Fruit fly (Drosophila melanogaster): ENCODE data around the gene CG5866.
A peak's percentile ranks its signal among the peaks of the same experiment; 100 is the strongest.

The CG5866 gene

dm6 chr3R:17386168-17386819 lies 29.2 kb upstream of the CG5866 start (continued):
- TF ChIP-seq H2.0 (GFP tag; IDR thresholded peaks at IDR 0.05), result peak; percentile 80
- peak; percentile 37 for TF ChIP-seq CG8089 (GFP tag; optimal IDR thresholded peaks at IDR 0.05)
- TF ChIP-seq bab2 (GFP tag; optimal IDR thresholded peaks at IDR 0.05), result peak; percentile 46
- no peak for TF ChIP-seq gsb (GFP tag; IDR thresholded peaks at IDR 0.05)
- peak; percentile 65 for TF ChIP-seq bcd (GFP tag; optimal IDR thresholded peaks at IDR 0.05)
- peak; percentile 30 for TF ChIP-seq Hmr (GFP tag; optimal IDR thresholded peaks at IDR 0.05)
- peak; percentile 85 for TF ChIP-seq CG11504 (tag; optimal IDR thresholded peaks at IDR 0.05)
- peak; percentile 2 for TF ChIP-seq CG4617 (GFP tag; optimal IDR thresholded peaks at IDR 0.05; ENCODE audit: borderline replicate concordance)
- no peak for TF ChIP-seq Dfd (GFP tag; optimal IDR thresholded peaks at IDR 0.05)
- TF ChIP-seq unc-4 (GFP tag; IDR thresholded peaks at IDR 0.05; ENCODE audit: partially characterized antibody), result no peak

dm6 chr3R:17391313-17391845 lies 24.2 kb upstream of the CG5866 start, which contains the start of the genes Brf and sds22:
Gene Brf, minus strand, starts transcription at chr3R:17391337.
Gene sds22, plus strand, starts transcription at chr3R:17391594.
- TF ChIP-seq CG17802 (tag; optimal IDR thresholded peaks at IDR 0.05), result peak; percentile 81
- peak; percentile 98 for TF ChIP-seq Max (GFP tag; optimal IDR thresholded peaks at IDR 0.05)
- TF ChIP-seq CG13894 (tag; optimal IDR thresholded peaks at IDR 0.05), result peak; percentile 95
- no peak for TF ChIP-seq Lim3 (GFP tag; IDR thresholded peaks at IDR 0.05)
- TF ChIP-seq YL-1 (GFP tag; optimal IDR thresholded peaks at IDR 0.05), result peak; percentile 80
- peak; percentile 90 for TF ChIP-seq Neu2 (GFP tag; optimal IDR thresholded peaks at IDR 0.05; ENCODE audit: borderline replicate concordance)
- TF ChIP-seq CG8388 (GFP tag; optimal IDR thresholded peaks at IDR 0.05), result peak; percentile 93
- peak; percentile 100 for TF ChIP-seq CG10267 (tag; optimal IDR thresholded peaks at IDR 0.05)
- TF ChIP-seq Aef1 (GFP tag; IDR thresholded peaks at IDR 0.05), result peak; percentile 94
- TF ChIP-seq sna (GFP tag; IDR thresholded peaks at IDR 0.05; ENCODE audit: partially characterized antibody), result peak; percentile 72; the same call in 1 of the 2 replicates
- TF ChIP-seq ara (GFP tag; IDR thresholded peaks at IDR 0.05), result peak; percentile 91
- peak; percentile 80 to 94 for TF ChIP-seq bsh (GFP tag; optimal IDR thresholded peaks at IDR 0.05)
- peak; percentile 94 for TF ChIP-seq Atf3 (GFP tag; optimal IDR thresholded peaks at IDR 0.05)
- TF ChIP-seq her (GFP tag; optimal IDR thresholded peaks at IDR 0.05), result peak; percentile 88
- peak; percentile 68; the same call in 1 of the 2 replicates for TF ChIP-seq inv (GFP tag; IDR thresholded peaks at IDR 0.05; ENCODE audit: partially characterized antibody)
- peak; percentile 74 for TF ChIP-seq Bgb (GFP tag; IDR thresholded peaks at IDR 0.05; ENCODE audit: partially characterized antibody)
- TF ChIP-seq Dll (GFP tag; IDR thresholded peaks at IDR 0.05; ENCODE audit: partially characterized antibody), result peak; percentile 89
- TF ChIP-seq Hmr (GFP tag; optimal IDR thresholded peaks at IDR 0.05), result peak; percentile 94
- peak; percentile 78 for TF ChIP-seq CG6254 (GFP tag; optimal IDR thresholded peaks at IDR 0.05)
- peak; percentile 92 for TF ChIP-seq ase (GFP tag; IDR thresholded peaks at IDR 0.05)
- TF ChIP-seq CG2129 (GFP tag; IDR thresholded peaks at IDR 0.05; ENCODE audit: partially characterized antibody), result peak; percentile 62
- TF ChIP-seq ato (GFP tag; IDR thresholded peaks at IDR 0.05; ENCODE audit: partially characterized antibody), result no peak
- no peak for TF ChIP-seq h (optimal IDR thresholded peaks at IDR 0.05)
- TF ChIP-seq wor (GFP tag; IDR thresholded peaks at IDR 0.05), result peak; percentile 83; the same call in 1 of the 2 replicates
- peak; percentile 87 for TF ChIP-seq BEAF-32 (GFP tag; optimal IDR thresholded peaks at IDR 0.05)
- peak; percentile 79 for TF ChIP-seq otp (GFP tag; IDR thresholded peaks at IDR 0.05)
- peak; percentile 79 for TF ChIP-seq CG3163 (GFP tag; optimal IDR thresholded peaks at IDR 0.05)
- peak; percentile 90 for TF ChIP-seq mirr (GFP tag; optimal IDR thresholded peaks at IDR 0.05)
- peak; percentile 88 for TF ChIP-seq ci (GFP tag; IDR thresholded peaks at IDR 0.05)
- TF ChIP-seq Fer3 (tag; optimal IDR thresholded peaks at IDR 0.05), result peak; percentile 94
- peak; percentile 97 for TF ChIP-seq CG8944 (GFP tag; optimal IDR thresholded peaks at IDR 0.05)
- peak; percentile 77 for TF ChIP-seq CG17912 (GFP tag; optimal IDR thresholded peaks at IDR 0.05)
- TF ChIP-seq Hr39 (optimal IDR thresholded peaks at IDR 0.05), result no peak
- TF ChIP-seq HmgZ (tag; optimal IDR thresholded peaks at IDR 0.05), result peak; percentile 97
- peak in 1 of 2 experiments; percentile 77 for TF ChIP-seq Hr78 (GFP tag; optimal IDR thresholded peaks at IDR 0.05)
- no peak for TF ChIP-seq CG1832 (GFP tag; optimal IDR thresholded peaks at IDR 0.05)
- TF ChIP-seq Hey (tag; optimal IDR thresholded peaks at IDR 0.05), result peak; percentile 76
- TF ChIP-seq CG1602 (GFP tag; optimal IDR thresholded peaks at IDR 0.05), result peak; percentile 97
